Worm (Caenorhabditis elegans): ENCODE measurements around the gene nhr-157.

DNA sequence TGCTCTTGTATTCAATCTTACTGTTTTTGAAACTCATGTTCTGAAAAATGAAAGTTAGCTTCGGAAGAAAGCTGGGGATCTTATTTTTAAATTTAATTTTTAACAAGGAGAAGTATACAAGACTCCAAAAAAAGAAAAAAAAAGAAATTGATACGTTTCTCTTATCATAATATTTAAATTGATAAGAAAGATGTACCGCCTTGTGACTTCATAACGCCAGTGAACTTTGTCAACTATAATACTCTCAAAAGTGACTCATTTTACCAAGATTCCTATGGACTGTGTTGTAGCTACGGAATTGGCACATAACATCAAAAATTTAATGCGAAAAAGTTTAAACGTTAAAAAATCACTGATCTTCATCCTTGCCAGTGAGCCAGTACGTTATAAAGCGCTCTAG lies 17.0 kb downstream of the nhr-157 start:
- no peak for TF ChIP-seq tbx-11 (GFP tag; IDR thresholded peaks at IDR 0.05)
- no peak for TF ChIP-seq tra-4 (tag; optimal IDR thresholded peaks at IDR 0.05)
- no peak for TF ChIP-seq ama-1 (optimal IDR thresholded peaks at IDR 0.05)
- TF ChIP-seq ceh-36 (tag; optimal IDR thresholded peaks at IDR 0.05) = no peak
- TF ChIP-seq hmg-4 (GFP tag; optimal IDR thresholded peaks at IDR 0.05) = no peak
- TF ChIP-seq B0310.2 (tag; optimal IDR thresholded peaks at IDR 0.05) = no peak
- no peak for TF ChIP-seq sea-1 (GFP tag; conservative IDR thresholded peaks at IDR 0.05)
- TF ChIP-seq hmbx-1 (tag; optimal IDR thresholded peaks at IDR 0.05) = no peak

Data from whole organism, early embryonic.